Fruit fly (Drosophila melanogaster) ovary, adult (tissue): ENCODE measurements around the gene CG3349.

Experiments
- CG17801 ChIP-seq: fragments of 200-800 bp; optimal IDR thresholded peaks from 2 replicates; lab custom pipeline; 2019; ENCODE audit warnings: missing biosample characterization, mild to moderate bottlenecking, missing genetic modification characterization, moderate library complexity; ENCODE audit not compliant: partially characterized antibody

Gene CG3349

DNA sequence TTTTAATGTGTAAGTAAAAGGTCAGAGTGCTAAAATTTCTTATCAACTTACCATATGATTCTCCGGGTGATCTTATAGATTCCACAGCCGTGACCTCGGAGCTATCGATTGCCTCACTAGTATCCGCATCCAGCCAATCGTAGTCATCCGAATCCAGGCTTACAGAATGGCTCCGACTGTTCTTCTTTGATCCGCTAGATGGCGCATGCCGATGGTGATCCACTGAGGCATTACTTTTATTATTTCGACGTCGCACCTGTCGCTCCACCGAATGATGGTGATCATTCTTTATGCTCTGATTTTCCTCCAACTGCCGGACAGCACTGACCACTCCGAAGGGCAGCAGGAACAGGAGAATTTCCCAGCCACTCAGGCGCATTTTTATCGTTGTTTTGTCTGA lies 31.7 kb downstream of the CG3349 start:
- no peak for TF ChIP-seq CG17801

DNA sequence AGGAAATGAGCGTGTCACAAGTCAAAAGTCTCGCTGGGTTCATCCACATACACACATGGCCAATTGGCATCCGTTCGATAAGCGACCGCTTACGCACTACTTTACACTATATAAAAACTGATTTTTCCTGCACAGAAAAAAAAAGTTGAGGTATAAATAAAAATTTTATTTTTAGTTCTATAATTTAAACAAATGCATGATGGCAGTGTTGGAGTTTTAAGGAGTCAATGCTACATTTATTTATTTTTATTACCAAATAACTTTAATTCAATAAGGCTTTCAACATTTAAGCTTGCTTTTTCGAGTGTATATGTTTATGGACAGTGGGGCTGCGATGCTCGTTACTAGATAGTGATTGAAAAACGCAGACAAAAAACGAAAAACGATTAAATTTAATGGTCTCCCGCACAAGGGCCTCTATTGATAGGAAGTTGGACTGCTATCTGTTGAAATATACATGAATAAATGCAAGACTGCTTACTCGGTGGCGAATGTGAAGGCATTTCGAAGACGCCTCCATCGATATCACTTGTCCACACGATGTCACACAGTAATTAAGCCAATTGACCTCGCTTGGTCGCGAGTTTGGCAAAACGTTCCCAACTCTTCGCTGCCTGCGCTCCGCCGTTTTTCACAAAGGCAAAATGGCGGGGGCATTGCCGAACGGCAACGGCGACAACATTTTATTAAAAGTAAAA lies 32.4 kb downstream of the CG3349 start:
- TF ChIP-seq CG17801 = no peak

DNA sequence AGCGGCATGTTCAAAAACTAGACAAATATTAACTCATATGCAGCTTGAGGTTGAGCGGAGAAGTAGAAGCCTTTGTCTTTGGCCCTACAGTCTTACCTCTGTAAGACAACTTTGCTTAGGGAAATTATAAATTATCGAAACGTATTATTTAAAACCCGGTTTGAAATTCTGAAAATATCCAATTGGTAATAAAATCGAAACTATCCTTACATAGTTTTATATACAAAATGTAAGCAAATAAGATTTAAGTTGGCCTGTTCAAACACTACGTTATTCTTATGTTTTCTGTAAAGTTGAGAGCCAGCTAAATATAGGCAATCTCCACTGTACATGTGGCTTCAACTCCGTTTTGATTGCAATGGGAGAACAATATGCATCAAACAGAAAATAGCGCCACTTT lies 33.9 kb downstream of the CG3349 start:
- no peak for TF ChIP-seq CG17801

DNA sequence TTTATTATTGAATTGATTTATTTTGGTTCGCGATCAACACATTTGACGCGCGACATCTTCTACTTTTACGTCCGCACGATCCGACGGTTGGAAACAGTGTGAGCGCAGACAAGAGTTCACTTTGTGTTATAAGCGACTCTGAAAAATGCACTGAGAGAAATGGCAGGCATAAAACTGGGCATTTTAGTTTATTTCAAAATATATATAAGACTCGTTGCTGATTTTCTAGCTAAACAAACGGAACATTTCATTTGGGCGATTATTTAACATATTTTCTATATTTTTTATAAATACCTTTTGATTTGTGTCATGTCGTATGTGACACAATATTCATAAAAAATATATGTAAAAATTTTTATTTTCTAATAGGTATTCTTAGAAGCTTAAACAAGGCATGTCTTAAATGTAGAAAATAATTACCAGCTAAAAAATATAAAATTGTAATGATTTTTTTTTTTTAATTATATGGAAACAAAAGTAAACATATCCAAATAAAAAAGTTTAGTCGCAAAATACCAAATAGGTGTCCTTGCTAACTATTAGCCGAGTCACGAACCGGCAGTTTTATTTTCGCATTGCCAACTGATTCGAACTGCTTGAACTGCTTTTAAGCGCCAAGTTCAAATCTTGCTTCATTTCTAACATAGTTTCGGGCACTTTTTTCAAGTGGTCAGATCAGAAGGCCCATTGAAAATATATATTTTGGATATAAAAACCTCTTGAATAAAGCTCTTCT lies 34.7 kb downstream of the CG3349 start, which contains the start of gene Reck:
Reck (minus strand) TSS at position 106 of the 736 bp plus-strand sequence.
- no peak for TF ChIP-seq CG17801

DNA sequence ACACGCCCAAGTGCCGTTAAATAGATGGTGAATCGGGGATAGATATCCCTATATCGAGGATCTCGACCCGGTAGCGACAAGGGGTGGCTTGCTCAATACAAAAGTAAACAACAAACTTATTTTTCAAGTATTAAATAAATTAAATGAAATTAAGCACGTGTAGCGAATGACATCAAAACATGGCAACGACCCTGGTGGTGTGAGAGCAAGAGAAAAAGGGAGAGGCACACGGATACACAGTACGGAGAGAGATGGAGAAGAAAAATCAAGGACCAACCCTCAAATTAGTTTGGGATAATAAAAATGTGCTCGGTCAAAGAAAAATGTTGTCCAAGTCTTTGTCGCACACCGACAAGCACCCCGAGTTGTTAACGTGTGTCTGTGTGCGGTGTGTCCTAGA lies 41.6 kb downstream of the CG3349 start:
- no peak for TF ChIP-seq CG17801

DNA sequence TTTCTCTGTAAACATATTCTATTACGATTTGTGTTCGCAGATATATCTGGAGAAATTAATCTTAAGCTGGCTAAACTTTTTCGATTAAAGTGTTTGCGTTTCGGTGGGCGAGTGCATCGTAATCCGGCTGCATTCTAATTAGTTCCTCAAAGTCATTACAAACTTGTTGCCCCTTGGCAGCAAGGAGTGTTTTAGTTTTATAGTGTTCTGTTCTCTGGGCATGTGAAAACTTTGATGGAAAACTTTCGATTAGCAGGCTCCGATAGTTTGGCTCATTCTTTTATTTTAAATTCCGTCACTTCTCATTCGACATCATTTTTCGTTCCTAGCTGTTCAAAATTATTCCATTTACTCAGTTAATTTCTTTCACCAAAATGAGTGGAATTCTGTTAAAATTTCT lies 43.8 kb downstream of the CG3349 start, which contains the start of gene CG32148:
CG32148 (plus strand) TSS at position 301 of the 400 bp plus-strand sequence.
- no peak for TF ChIP-seq CG17801

DNA sequence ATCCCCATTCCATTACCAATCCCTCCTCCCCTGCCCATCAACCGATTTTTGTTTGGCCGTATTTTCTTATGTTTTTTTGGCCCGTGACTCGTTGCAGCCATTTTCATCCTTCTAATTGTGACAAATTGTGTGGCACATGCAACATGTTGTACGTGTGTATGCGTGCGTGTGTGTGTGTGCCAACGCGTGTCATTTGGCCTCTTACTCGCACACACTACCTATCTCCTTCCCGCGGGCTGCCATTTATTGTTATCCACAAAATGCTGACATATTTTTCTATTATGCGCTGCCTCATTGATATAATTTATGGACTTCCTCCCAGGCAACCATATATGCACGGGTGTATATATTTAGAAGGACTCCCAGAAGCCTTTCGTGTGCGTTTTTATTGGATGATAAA lies 52.4 kb downstream of the CG3349 start:
- no peak for TF ChIP-seq CG17801
